Worm (Caenorhabditis elegans) whole organism, midembryonic: ENCODE data around the gene F10A3.12.

Source experiments
- flt-1 ChIP-seq: fragments of 200-800 bp; sonication (Bioruptor generic); IDR thresholded peaks from 2 replicates; pipeline ENCODE4 v1.3.6; 2022; ENCODE audit warnings: missing genetic modification characterization, missing compliant biosample characterization
- ztf-23 ChIP-seq: fragments of 200-800 bp; sonication (Bioruptor generic); IDR thresholded peaks from 2 replicates; pipeline ENCODE4 v1.3.6; 2022; ENCODE audit warnings: missing genetic modification reagents, missing genetic modification characterization, missing compliant biosample characterization

DNA sequence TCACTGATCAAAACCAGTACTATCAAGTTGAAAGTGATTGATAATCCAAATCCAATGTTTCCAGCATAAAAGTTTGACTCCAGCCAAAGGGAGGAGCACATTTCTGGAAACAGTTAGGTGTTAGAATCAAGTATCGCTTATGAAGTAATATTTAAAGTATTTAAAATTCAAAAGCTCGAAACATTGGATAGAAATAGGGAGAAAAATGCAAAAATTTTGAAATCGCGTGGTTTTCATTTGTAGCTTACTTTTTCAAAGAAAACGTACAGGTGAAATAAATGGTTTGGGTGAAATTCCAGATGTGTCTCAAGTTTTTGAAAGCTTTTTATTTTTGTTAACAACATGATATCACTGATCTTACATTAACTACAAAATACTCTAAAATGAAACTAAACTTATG is 5.2 kb downstream of the F10A3.12 start, which contains the start of gene str-111:
- no peak for TF ChIP-seq ztf-23
- TF ChIP-seq flt-1: no peak
